Fruit fly (Drosophila melanogaster): ENCODE measurements around the gene CG4325.
A peak's percentile ranks its signal among the peaks of the same experiment; 100 is the strongest.

The CG4325 gene

dm6 chrX:2071878-2072817, 28.5 kb upstream of the CG4325 start, which contains the start of gene Rtca (continued):
- TF ChIP-seq Mrtf (GFP tag; IDR thresholded peaks at IDR 0.05): 0 out of 3 replicates have a peak, but pooled peaks have one; percentile 37
- TF ChIP-seq CG10366 (GFP tag; IDR thresholded peaks at IDR 0.05): peak; percentile 64
- TF ChIP-seq sr (GFP tag; IDR thresholded peaks at IDR 0.05): no peak
- no peak for TF ChIP-seq Hey (tag; optimal IDR thresholded peaks at IDR 0.05)
- no peak for TF ChIP-seq Scr (GFP tag; IDR thresholded peaks at IDR 0.05; ENCODE audit: partially characterized antibody)
- TF ChIP-seq sqz (GFP tag; optimal IDR thresholded peaks at IDR 0.05): no peak
- no peak for TF ChIP-seq prd (optimal IDR thresholded peaks at IDR 0.05)
- TF ChIP-seq prd (GFP tag; IDR thresholded peaks at IDR 0.05): peak; percentile 74
- TF ChIP-seq dmrt99B (tag; optimal IDR thresholded peaks at IDR 0.05): peak; percentile 83
- TF ChIP-seq caup (GFP tag; optimal IDR thresholded peaks at IDR 0.05; ENCODE audit: severe bottlenecking): peak; percentile 77
- TF ChIP-seq CG14667 (GFP tag; IDR thresholded peaks at IDR 0.05): peak; percentile 48; the same call in 1 of the 2 replicates
- no peak for TF ChIP-seq Kr (GFP tag; optimal IDR thresholded peaks at IDR 0.05)
- peak; percentile 72 for TF ChIP-seq Xrp1 (GFP tag; IDR thresholded peaks at IDR 0.05)
- TF ChIP-seq slp2 (GFP tag; optimal IDR thresholded peaks at IDR 0.05): no peak
- TF ChIP-seq Ada2b (GFP tag; IDR thresholded peaks at IDR 0.05): peak; percentile 59
- peak; percentile 79 for TF ChIP-seq CG11504 (tag; optimal IDR thresholded peaks at IDR 0.05)
- peak; percentile 45 for TF ChIP-seq Mes4 (GFP tag; optimal IDR thresholded peaks at IDR 0.05)
- peak; percentile 47 for TF ChIP-seq crc (GFP tag; optimal IDR thresholded peaks at IDR 0.05)
- peak; percentile 75 for TF ChIP-seq unpg (GFP tag; optimal IDR thresholded peaks at IDR 0.05)
- TF ChIP-seq CG18764 (GFP tag; optimal IDR thresholded peaks at IDR 0.05): peak; percentile 23
- TF ChIP-seq Elba2 (GFP tag; optimal IDR thresholded peaks at IDR 0.05): no peak
- peak; percentile 67 for TF ChIP-seq CG7372 (GFP tag; IDR thresholded peaks at IDR 0.05)
- no peak for TF ChIP-seq Lpt (GFP tag; optimal IDR thresholded peaks at IDR 0.05)
- TF ChIP-seq CG1024 (GFP tag; IDR thresholded peaks at IDR 0.05): no peak
- TF ChIP-seq CG14710 (tag; optimal IDR thresholded peaks at IDR 0.05): peak; percentile 30
- TF ChIP-seq CG31388 (GFP tag; optimal IDR thresholded peaks at IDR 0.05): no peak
- no peak for TF ChIP-seq bowl (GFP tag; IDR thresholded peaks at IDR 0.05)
- peak; percentile 65; the same call in 1 of the 3 replicates for TF ChIP-seq Optix (GFP tag; IDR thresholded peaks at IDR 0.05)
- no peak for TF ChIP-seq CG15073 (GFP tag; optimal IDR thresholded peaks at IDR 0.05)
- peak; percentile 66 for TF ChIP-seq phol (tag; optimal IDR thresholded peaks at IDR 0.05)
- TF ChIP-seq chn (GFP tag; optimal IDR thresholded peaks at IDR 0.05): peak; percentile 32
- peak; percentile 56 for TF ChIP-seq Sox102F (GFP tag; optimal IDR thresholded peaks at IDR 0.05)
- TF ChIP-seq CG7963 (GFP tag; IDR thresholded peaks at IDR 0.05; ENCODE audit: partially characterized antibody): no peak
- TF ChIP-seq Bteb2 (GFP tag; optimal IDR thresholded peaks at IDR 0.05): peak; percentile 52
- no peak for TF ChIP-seq corto (GFP tag; optimal IDR thresholded peaks at IDR 0.05)
- TF ChIP-seq NFAT (GFP tag; IDR thresholded peaks at IDR 0.05): no peak
- TF ChIP-seq CG12155 (GFP tag; optimal IDR thresholded peaks at IDR 0.05): peak; percentile 46
- TF ChIP-seq H2.0 (GFP tag; IDR thresholded peaks at IDR 0.05): peak; percentile 60
- TF ChIP-seq psq (GFP tag; optimal IDR thresholded peaks at IDR 0.05): no peak
- no peak for TF ChIP-seq CG2202 (tag; optimal IDR thresholded peaks at IDR 0.05)
- peak; percentile 44 for TF ChIP-seq vfl (GFP tag; optimal IDR thresholded peaks at IDR 0.05)
- no peak for TF ChIP-seq Bgb (GFP tag; IDR thresholded peaks at IDR 0.05; ENCODE audit: partially characterized antibody)
- no peak for TF ChIP-seq CTCF (GFP tag; optimal IDR thresholded peaks at IDR 0.05)
- TF ChIP-seq Hand (GFP tag; optimal IDR thresholded peaks at IDR 0.05): peak; percentile 80
- TF ChIP-seq ind (GFP tag; optimal IDR thresholded peaks at IDR 0.05): peak; percentile 77
- peak; percentile 43 for TF ChIP-seq CG6654 (GFP tag; optimal IDR thresholded peaks at IDR 0.05)
- TF ChIP-seq CG11456 (GFP tag; IDR thresholded peaks at IDR 0.05): peak; percentile 62; the same call in 1 of the 3 replicates
- no peak for TF ChIP-seq CG15011 (GFP tag; optimal IDR thresholded peaks at IDR 0.05)
- no peak for TF ChIP-seq Spps (tag; optimal IDR thresholded peaks at IDR 0.05)
- peak; percentile 19 for TF ChIP-seq CG1647 (GFP tag; optimal IDR thresholded peaks at IDR 0.05)
